Worm (Caenorhabditis elegans) whole organism, young adult: Measurements from ENCODE around the gene D1044.4.

ENCODE experiments used
- C06A6.2 ChIP-seq: fragments of 200-800 bp; sonication (Bioruptor generic); conservative IDR thresholded peaks from 2 replicates; pipeline ENCODE4 v1.3.6; 2022; ENCODE audit warnings: missing genetic modification characterization, missing compliant biosample characterization
- F10E7.11 ChIP-seq: sonication (generic microtip); optimal IDR thresholded peaks from 2 replicates; lab custom pipeline; 2017; ENCODE audit warnings: mild to moderate bottlenecking, missing genetic modification characterization, moderate library complexity, missing compliant biosample characterization
- F22D6.2 ChIP-seq: sonication (generic microtip); optimal IDR thresholded peaks from 2 replicates; lab custom pipeline; 2016; ENCODE audit warnings: mild to moderate bottlenecking, missing genetic modification characterization, missing compliant biosample characterization
- F37B4.10 ChIP-seq: fragments of 200-800 bp; sonication (Bioruptor generic); IDR thresholded peaks from 2 replicates; pipeline ENCODE4 v1.3.6; 2022; ENCODE audit warnings: missing genetic modification characterization, missing compliant biosample characterization
- F39B2.1 ChIP-seq: fragments of 200-800 bp; sonication (Bioruptor generic); IDR thresholded peaks from 2 replicates; pipeline ENCODE4 v1.3.6; 2022; ENCODE audit warnings: missing genetic modification reagents, missing genetic modification characterization, missing compliant biosample characterization
- F57A8.1 ChIP-seq: fragments of 200-800 bp; sonication (Bioruptor generic); optimal IDR thresholded peaks from 2 replicates; lab custom pipeline; 2018; ENCODE audit warnings: mild to moderate bottlenecking, missing genetic modification characterization, moderate library complexity, missing compliant biosample characterization
- Y53F4B.3 ChIP-seq: fragments of 200-800 bp; sonication (Bioruptor generic); IDR thresholded peaks from 2 replicates; pipeline ENCODE4 v1.3.6; 2022; ENCODE audit warnings: missing genetic modification reagents, missing genetic modification characterization, missing compliant biosample characterization
- Y79H2A.3 ChIP-seq: fragments of 200-800 bp; sonication (Bioruptor generic); conservative IDR thresholded peaks from 2 replicates; pipeline ENCODE4 v1.3.6; 2022; ENCODE audit warnings: missing genetic modification reagents, missing genetic modification characterization, missing compliant biosample characterization
- aptf-2 ChIP-seq: fragments of 200-800 bp; sonication (Bioruptor generic); conservative IDR thresholded peaks from 2 replicates; pipeline ENCODE4 v1.3.6; 2022; ENCODE audit warnings: missing genetic modification reagents, missing genetic modification characterization, missing compliant biosample characterization
- aptf-3 ChIP-seq: fragments of 200-800 bp; sonication (Bioruptor generic); IDR thresholded peaks from 2 replicates; pipeline ENCODE4 v1.3.6; 2022; ENCODE audit warnings: missing genetic modification characterization, missing compliant biosample characterization
- atf-7 ChIP-seq: sonication (generic microtip); optimal IDR thresholded peaks from 2 replicates; lab custom pipeline; 2017; ENCODE audit warnings: mild to moderate bottlenecking, missing genetic modification characterization, missing compliant biosample characterization
- ceh-40 ChIP-seq: fragments of 200-800 bp; sonication (Bioruptor generic); IDR thresholded peaks from 2 replicates; pipeline ENCODE4 v1.3.6; 2022; ENCODE audit warnings: missing genetic modification characterization, missing compliant biosample characterization
- ceh-58 ChIP-seq: fragments of 200-800 bp; sonication (Bioruptor generic); IDR thresholded peaks from 2 replicates; pipeline ENCODE4 v1.3.6; 2022; ENCODE audit warnings: missing genetic modification characterization, missing compliant biosample characterization
- ceh-79 ChIP-seq: sonication (generic microtip); optimal IDR thresholded peaks from 2 replicates; lab custom pipeline; 2017; ENCODE audit warnings: mild to moderate bottlenecking, missing genetic modification characterization, missing compliant biosample characterization
- ceh-91 ChIP-seq: fragments of 200-800 bp; sonication (Bioruptor generic); IDR thresholded peaks from 2 replicates; pipeline ENCODE4 v1.3.6; 2022; ENCODE audit warnings: missing genetic modification reagents, missing genetic modification characterization, missing compliant biosample characterization
- dox-1 ChIP-seq: fragments of 200-800 bp; sonication (Bioruptor generic); IDR thresholded peaks from 2 replicates; pipeline ENCODE4 v1.3.6; 2022; ENCODE audit warnings: missing genetic modification reagents, missing genetic modification characterization, missing compliant biosample characterization
- efl-1 ChIP-seq: fragments of 150-350 bp; optimal IDR thresholded peaks from 2 replicates; lab custom pipeline; 2014; ENCODE audit warnings: missing biosample characterization, missing genetic modification reagents, missing genetic modification characterization
- egrh-3 ChIP-seq: fragments of 200-800 bp; sonication (Bioruptor generic); IDR thresholded peaks from 2 replicates; pipeline ENCODE4 v1.3.6; 2022; ENCODE audit warnings: missing genetic modification reagents, missing genetic modification characterization, missing compliant biosample characterization
- fkh-3 ChIP-seq: sonication (generic microtip); optimal IDR thresholded peaks from 2 replicates; lab custom pipeline; 2016; ENCODE audit warnings: mild to moderate bottlenecking, missing genetic modification characterization, missing compliant biosample characterization
- gei-17 ChIP-seq: fragments of 200-800 bp; sonication (Bioruptor generic); optimal IDR thresholded peaks from 2 replicates; lab custom pipeline; 2018; ENCODE audit warnings: mild to moderate bottlenecking, missing genetic modification characterization, missing compliant biosample characterization
- him-1 ChIP-seq: sonication (generic microtip); optimal IDR thresholded peaks from 2 replicates; lab custom pipeline; 2016; ENCODE audit warnings: missing genotype, missing genetic modification reagents, missing genetic modification characterization, missing compliant biosample characterization
- hlh-26 ChIP-seq: fragments of 200-800 bp; sonication (Bioruptor generic); conservative IDR thresholded peaks from 2 replicates; pipeline ENCODE4 v1.3.6; 2022; ENCODE audit warnings: missing genetic modification reagents, missing genetic modification characterization, missing compliant biosample characterization
- let-607 ChIP-seq, 2 experiments: fragments of 200-800 bp in 1 of 2; sonication (Bioruptor generic) in 1 of 2; sonication (generic microtip) in 1 of 2; optimal IDR thresholded peaks; 2 replicates each; lab custom pipeline; 2016 to 2018; ENCODE audit warnings: mild to moderate bottlenecking in 2 of 2, missing compliant biosample characterization in 2 of 2, missing genetic modification characterization in 2 of 2, moderate library complexity in 2 of 2, missing genotype in 1 of 2
- lin-54 ChIP-seq: fragments of 200-800 bp; sonication (Bioruptor generic); optimal IDR thresholded peaks from 2 replicates; lab custom pipeline; 2018; ENCODE audit warnings: mild to moderate bottlenecking, missing genetic modification characterization, missing compliant biosample characterization
- lsl-1 ChIP-seq: fragments of 200-800 bp; sonication (Bioruptor generic); optimal IDR thresholded peaks from 2 replicates; lab custom pipeline; 2018; ENCODE audit warnings: mild to moderate bottlenecking, missing genetic modification characterization, moderate library complexity, missing compliant biosample characterization
- madf-6 ChIP-seq: fragments of 200-800 bp; sonication (Bioruptor generic); IDR thresholded peaks from 2 replicates; pipeline ENCODE4 v1.3.6; 2022; ENCODE audit warnings: missing genetic modification reagents, missing genetic modification characterization, missing compliant biosample characterization
- madf-8 ChIP-seq: fragments of 200-800 bp; sonication (Bioruptor generic); conservative IDR thresholded peaks from 2 replicates; pipeline ENCODE4 v1.3.6; 2022; ENCODE audit warnings: missing genetic modification reagents, missing genetic modification characterization, missing compliant biosample characterization
- nhr-120 ChIP-seq: fragments of 200-800 bp; sonication (Bioruptor generic); IDR thresholded peaks from 2 replicates; pipeline ENCODE4 v1.3.6; 2022; ENCODE audit warnings: missing genetic modification characterization, missing compliant biosample characterization
- nhr-27 ChIP-seq: fragments of 200-800 bp; sonication (Bioruptor generic); optimal IDR thresholded peaks from 2 replicates; lab custom pipeline; 2018; ENCODE audit warnings: mild to moderate bottlenecking, missing genetic modification characterization, moderate library complexity, missing compliant biosample characterization
- nhr-80 ChIP-seq: sonication (generic microtip); optimal IDR thresholded peaks from 2 replicates; lab custom pipeline; 2016; ENCODE audit warnings: missing genetic modification characterization, missing compliant biosample characterization
- nhr-90 ChIP-seq: sonication (generic microtip); optimal IDR thresholded peaks from 2 replicates; lab custom pipeline; 2016; ENCODE audit warnings: missing genotype, mild to moderate bottlenecking, missing genetic modification characterization, missing compliant biosample characterization
- rcor-1 ChIP-seq: fragments of 200-800 bp; sonication (Bioruptor generic); IDR thresholded peaks from 2 replicates; pipeline ENCODE4 v1.3.6; 2022; ENCODE audit warnings: missing genetic modification reagents, missing genetic modification characterization, missing compliant biosample characterization
- sea-2 ChIP-seq: fragments of 200-800 bp; sonication (Bioruptor generic); IDR thresholded peaks from 2 replicates; pipeline ENCODE4 v1.3.6; 2022; ENCODE audit warnings: missing genetic modification characterization, missing compliant biosample characterization
- snpc-1.1 ChIP-seq: sonication (generic microtip); optimal IDR thresholded peaks from 2 replicates; lab custom pipeline; 2017; ENCODE audit warnings: missing genetic modification characterization, mild to moderate bottlenecking, missing compliant biosample characterization, antibody characterized with exemption, moderate library complexity, missing genotype, missing genetic modification reagents; ENCODE audit not compliant: insufficient read depth
- snpc-3.4 ChIP-seq: sonication (generic microtip); optimal IDR thresholded peaks from 2 replicates; lab custom pipeline; 2017; ENCODE audit warnings: missing genetic modification characterization, mild to moderate bottlenecking, missing compliant biosample characterization, antibody characterized with exemption, moderate library complexity, missing genotype, missing genetic modification reagents
- somi-1 ChIP-seq: fragments of 200-800 bp; sonication (Bioruptor generic); optimal IDR thresholded peaks from 2 replicates; lab custom pipeline; 2018; ENCODE audit warnings: mild to moderate bottlenecking, missing genetic modification characterization, missing compliant biosample characterization
- zfh-2 ChIP-seq: fragments of 200-800 bp; sonication (Bioruptor generic); conservative IDR thresholded peaks from 2 replicates; pipeline ENCODE4 v1.3.6; 2022; ENCODE audit warnings: missing genetic modification reagents, missing genetic modification characterization, missing compliant biosample characterization
- ztf-22 ChIP-seq: fragments of 200-800 bp; sonication (Bioruptor generic); optimal IDR thresholded peaks from 2 replicates; lab custom pipeline; 2018; ENCODE audit warnings: mild to moderate bottlenecking, missing genetic modification characterization, moderate library complexity, missing compliant biosample characterization
- ztf-6 ChIP-seq: fragments of 200-800 bp; sonication (Bioruptor generic); IDR thresholded peaks from 2 replicates; pipeline ENCODE4 v1.3.6; 2022; ENCODE audit warnings: missing genetic modification reagents, missing genetic modification characterization, missing compliant biosample characterization

D1044.4 gene

DNA sequence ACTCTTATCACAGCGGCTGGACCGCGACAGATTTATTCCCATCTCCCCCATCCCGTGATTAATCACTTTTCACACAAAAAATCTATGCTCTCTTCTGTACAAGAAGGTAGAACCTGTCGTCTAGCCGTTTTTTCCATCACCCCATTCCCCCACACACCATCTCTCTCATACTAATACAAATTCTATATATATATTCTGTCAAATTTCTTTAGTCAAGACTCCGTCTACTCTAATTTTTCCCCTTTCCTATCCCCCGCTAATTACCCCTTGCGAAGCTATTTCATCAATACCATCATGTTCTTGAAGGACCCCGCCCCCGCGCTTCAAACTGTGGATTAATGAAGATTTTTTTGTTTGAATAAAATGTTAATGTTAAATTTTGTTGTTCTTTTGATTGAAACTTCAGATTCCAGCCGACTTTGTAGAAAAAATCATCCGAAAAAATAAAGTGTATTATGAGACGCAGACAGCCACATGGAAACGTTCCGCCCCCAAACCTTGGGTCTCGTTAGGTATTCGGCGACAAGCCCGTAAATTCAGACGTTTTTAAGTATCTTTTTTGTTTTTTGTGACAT lies 15.7 kb downstream of the D1044.4 start (continued):
- TF ChIP-seq madf-8 (no peak), hlh-26 (GFP tag; lab: Robert Waterston, UW) (no peak), madf-6 (GFP tag; lab: Robert Waterston, UW) (peak; percentile 46; the same call in 1 of the 2 replicates), gei-17 (peak; percentile 62), atf-7 (tag; lab: Kevin White, UChicago) (peak; percentile 67), him-1 (tag; lab: Kevin White, UChicago) (no peak), snpc-3.4 (tag; lab: Kevin White, UChicago) (peak; percentile 7), lin-54 (GFP tag; lab: Kevin White, UChicago) (peak; percentile 37), nhr-27 (tag; lab: Kevin White, UChicago) (no peak), nhr-90 (tag; lab: Kevin White, UChicago) (peak; percentile 52), ceh-40 (GFP tag; lab: Robert Waterston, UW) (no peak), zfh-2 (GFP tag; lab: Robert Waterston, UW) (no peak), lsl-1 (GFP tag; lab: Kevin White, UChicago) (no peak), sea-2 (no peak), dox-1 (GFP tag; lab: Robert Waterston, UW) (0 out of 2 replicates have a peak, but pooled peaks have one; percentile 19), nhr-80 (tag; lab: Kevin White, UChicago) (no peak), F10E7.11 (peak; percentile 65), F22D6.2 (tag; lab: Kevin White, UChicago) (no peak), F57A8.1 (no peak), aptf-2 (GFP tag; lab: Robert Waterston, UW) (no peak), nhr-120 (GFP tag; lab: Robert Waterston, UW) (no peak), ztf-22 (GFP tag; lab: Kevin White, UChicago) (no peak), somi-1 (GFP tag; lab: Kevin White, UChicago) (no peak), Y79H2A.3 (GFP tag; lab: Robert Waterston, UW) (no peak), ceh-58 (GFP tag; lab: Robert Waterston, UW) (no peak), C06A6.2 (GFP tag; lab: Robert Waterston, UW) (no peak; the same call in 1 of the 2 replicates), F37B4.10 (no peak), aptf-3 (no peak), Y53F4B.3 (GFP tag; lab: Robert Waterston, UW) (no peak), ceh-79 (peak; percentile 81), F39B2.1 (GFP tag; lab: Robert Waterston, UW) (no peak), snpc-1.1 (no peak), ceh-91 (GFP tag; lab: Robert Waterston, UW) (no peak), egrh-3 (GFP tag; lab: Robert Waterston, UW) (peak; percentile 4; the same call in 1 of the 2 replicates), efl-1 (GFP tag; lab: Kevin White, UChicago) (no peak), ztf-6 (no peak), fkh-3 (tag; lab: Kevin White, UChicago) (peak; percentile 37), let-607 (tag; optimal IDR thresholded peaks at IDR 0.05; lab: Kevin White, UChicago) (peak in 1 of 2 experiments; percentile 49), rcor-1 (GFP tag; lab: Robert Waterston, UW) (no peak)
